Worm (Caenorhabditis elegans) whole organism, L2 larva: ENCODE results near the gene C27D6.12.

Experiments
- C34F6.9 ChIP-seq: fragments of 150-350 bp; optimal IDR thresholded peaks from 2 replicates; lab custom pipeline; 2014; ENCODE audit warnings: missing biosample characterization, missing genetic modification characterization
- F13H6.1 ChIP-seq: sonication (generic microtip); optimal IDR thresholded peaks from 2 replicates; lab custom pipeline; 2016; ENCODE audit warnings: missing genetic modification characterization, missing compliant biosample characterization
- R02D3.7 ChIP-seq: fragments of 150-350 bp; optimal IDR thresholded peaks from 2 replicates; lab custom pipeline; 2014; ENCODE audit warnings: missing biosample characterization, missing genetic modification characterization
- ZK546.5 ChIP-seq: sonication (generic microtip); optimal IDR thresholded peaks from 2 replicates; lab custom pipeline; 2017; ENCODE audit warnings: missing biosample characterization, missing genetic modification characterization
- alr-1 ChIP-seq: fragments of 150-350 bp; optimal IDR thresholded peaks from 2 replicates; lab custom pipeline; 2014; ENCODE audit warnings: missing biosample characterization, missing genetic modification characterization
- aly-2 ChIP-seq: fragments of 150-350 bp; optimal IDR thresholded peaks from 2 replicates; lab custom pipeline; 2014; ENCODE audit warnings: missing biosample characterization, missing genetic modification characterization
- ama-1 ChIP-seq: fragments of 150-350 bp; optimal IDR thresholded peaks from 2 replicates; lab custom pipeline; 2018; ENCODE audit warnings: inconsistent platforms
- blmp-1 ChIP-seq: sonication (generic microtip); optimal IDR thresholded peaks from 2 replicates; lab custom pipeline; 2017; ENCODE audit warnings: missing genetic modification characterization, mild to moderate bottlenecking, missing compliant biosample characterization, antibody characterized with exemption, moderate library complexity; ENCODE audit not compliant: insufficient read depth
- ceh-16 ChIP-seq: fragments of 150-350 bp; optimal IDR thresholded peaks from 2 replicates; lab custom pipeline; 2014; ENCODE audit warnings: missing biosample characterization, missing genetic modification characterization
- ceh-82 ChIP-seq: fragments of 150-350 bp; optimal IDR thresholded peaks from 2 replicates; lab custom pipeline; 2014; ENCODE audit warnings: missing biosample characterization, missing genetic modification characterization
- crh-2 ChIP-seq: sonication (generic microtip); optimal IDR thresholded peaks from 2 replicates; lab custom pipeline; 2017; ENCODE audit warnings: missing biosample characterization, missing genetic modification characterization
- dmd-4 ChIP-seq: sonication (generic microtip); optimal IDR thresholded peaks from 2 replicates; lab custom pipeline; 2017; ENCODE audit warnings: missing biosample characterization, missing genetic modification characterization
- egl-27 ChIP-seq: sonication (generic microtip); optimal IDR thresholded peaks from 3 replicates; lab custom pipeline; 2017; ENCODE audit warnings: missing biosample characterization, missing genetic modification reagents, missing genetic modification characterization
- elt-1 ChIP-seq: fragments of 150-350 bp; optimal IDR thresholded peaks from 2 replicates; lab custom pipeline; 2014; ENCODE audit warnings: missing biosample characterization, missing genetic modification characterization
- elt-3 ChIP-seq: sonication (generic microtip); optimal IDR thresholded peaks from 2 replicates; lab custom pipeline; 2017; ENCODE audit warnings: missing biosample characterization, missing genetic modification characterization
- gmeb-1 ChIP-seq: fragments of 150-350 bp; optimal IDR thresholded peaks from 2 replicates; lab custom pipeline; 2014; ENCODE audit warnings: missing biosample characterization, missing genetic modification characterization
- lin-11 ChIP-seq: fragments of 150-350 bp; sonication (generic microtip); optimal IDR thresholded peaks from 2 replicates; lab custom pipeline; 2014; ENCODE audit warnings: missing biosample characterization, missing genetic modification characterization, inconsistent platforms, mixed read lengths
- lin-13 ChIP-seq: fragments of 150-350 bp; optimal IDR thresholded peaks from 2 replicates; lab custom pipeline; 2014; ENCODE audit warnings: missing biosample characterization, missing genetic modification reagents, missing genetic modification characterization
- lin-39 ChIP-seq: fragments of 150-350 bp; optimal IDR thresholded peaks from 2 replicates; lab custom pipeline; 2014; ENCODE audit warnings: missing biosample characterization, missing genetic modification reagents, missing genetic modification characterization
- mab-5 ChIP-seq: fragments of 150-350 bp; optimal IDR thresholded peaks from 2 replicates; lab custom pipeline; 2014; ENCODE audit warnings: missing biosample characterization, missing genetic modification characterization
- mdl-1 ChIP-seq, 2 experiments: fragments of 150-350 bp in 1 of 2; sonication (generic microtip) in 1 of 2; optimal IDR thresholded peaks; 2 replicates each; lab custom pipeline; 2017; ENCODE audit warnings: missing biosample characterization in 2 of 2, missing genetic modification characterization in 2 of 2
- nhr-11 ChIP-seq: fragments of 150-350 bp; optimal IDR thresholded peaks from 2 replicates; lab custom pipeline; 2014; ENCODE audit warnings: missing biosample characterization, missing genetic modification characterization
- nhr-12 ChIP-seq: fragments of 150-350 bp; optimal IDR thresholded peaks from 2 replicates; lab custom pipeline; 2014; ENCODE audit warnings: missing biosample characterization, missing genetic modification characterization
- nhr-129 ChIP-seq: fragments of 150-350 bp; optimal IDR thresholded peaks from 2 replicates; lab custom pipeline; 2014; ENCODE audit warnings: missing biosample characterization, missing genetic modification characterization
- nhr-23 ChIP-seq: fragments of 150-350 bp; optimal IDR thresholded peaks from 2 replicates; lab custom pipeline; 2014; ENCODE audit warnings: missing biosample characterization, missing genetic modification reagents, missing genetic modification characterization
- nhr-25 ChIP-seq: fragments of 150-350 bp; sonication (generic microtip); optimal IDR thresholded peaks from 3 replicates; lab custom pipeline; 2014; ENCODE audit warnings: missing biosample characterization, missing genetic modification characterization
- nhr-77 ChIP-seq: fragments of 150-350 bp; optimal IDR thresholded peaks from 2 replicates; lab custom pipeline; 2014; ENCODE audit warnings: missing biosample characterization, missing genetic modification characterization
- peb-1 ChIP-seq: fragments of 150-350 bp; optimal IDR thresholded peaks from 2 replicates; lab custom pipeline; 2014; ENCODE audit warnings: missing biosample characterization, missing genetic modification characterization
- sem-4 ChIP-seq: fragments of 150-350 bp; optimal IDR thresholded peaks from 2 replicates; lab custom pipeline; 2014; ENCODE audit warnings: missing biosample characterization, missing genetic modification reagents, missing genetic modification characterization
- skn-1 ChIP-seq: sonication (generic microtip); optimal IDR thresholded peaks from 2 replicates; lab custom pipeline; 2017; ENCODE audit warnings: missing biosample characterization, missing genetic modification characterization
- sma-3 ChIP-seq: sonication (generic microtip); optimal IDR thresholded peaks from 2 replicates; lab custom pipeline; 2016; ENCODE audit warnings: missing genetic modification reagents, missing genetic modification characterization, missing compliant biosample characterization
- snpc-4 ChIP-seq: fragments of 150-350 bp; optimal IDR thresholded peaks from 2 replicates; lab custom pipeline; 2014; ENCODE audit warnings: missing biosample characterization, missing genetic modification characterization
- unc-39 ChIP-seq: fragments of 150-350 bp; optimal IDR thresholded peaks from 2 replicates; lab custom pipeline; 2014; ENCODE audit warnings: missing biosample characterization, missing genetic modification characterization
- unc-55 ChIP-seq: fragments of 150-350 bp; sonication (generic microtip); optimal IDR thresholded peaks from 3 replicates; lab custom pipeline; 2014; ENCODE audit warnings: missing biosample characterization, missing genetic modification reagents, missing genetic modification characterization
- unc-62 ChIP-seq: fragments of 150-350 bp; optimal IDR thresholded peaks from 2 replicates; lab custom pipeline; 2014; ENCODE audit warnings: missing biosample characterization, missing genetic modification reagents, missing genetic modification characterization
- ztf-11 ChIP-seq: sonication (generic microtip); optimal IDR thresholded peaks from 2 replicates; lab custom pipeline; 2017; ENCODE audit warnings: missing biosample characterization, missing genetic modification characterization
- ztf-4 ChIP-seq: fragments of 150-350 bp; optimal IDR thresholded peaks from 2 replicates; lab custom pipeline; 2014; ENCODE audit warnings: missing biosample characterization, missing genetic modification characterization

C27D6.12 gene

ce11 chrII:5156983-5157382, 20.8 kb downstream of the C27D6.12 start, which contains the start of gene msp-45:
msp-45 (minus strand) TSS chrII:5157083.
- TF ChIP-seq nhr-12 (tag; lab: Kevin White, UChicago) (no peak), lin-39 (tag; lab: Kevin White, UChicago) (no peak), unc-55 (GFP tag; lab: Kevin White, UChicago) (no peak), mab-5 (tag; lab: Kevin White, UChicago) (no peak), ztf-4 (no peak), elt-3 (no peak), skn-1 (tag; lab: Kevin White, UChicago) (no peak), ztf-11 (tag; lab: Kevin White, UChicago) (no peak), sma-3 (GFP tag; lab: Kevin White, UChicago) (no peak)

ce11 chrII:5154540-5154939, 23.3 kb downstream of the C27D6.12 start, which contains the start of gene srb-12:
srb-12 (minus strand) TSS chrII:5154640.
- TF ChIP-seq ceh-82 (tag; lab: Kevin White, UChicago) (no peak), F13H6.1 (no peak), elt-3 (no peak), nhr-77 (no peak), lin-13 (GFP tag; lab: Kevin White, UChicago) (no peak), ztf-4 (no peak), C34F6.9 (no peak)

- TF ChIP-seq unc-39 (tag; lab: Kevin White, UChicago), result no peak
- no peak for TF ChIP-seq F13H6.1
- no peak for TF ChIP-seq lin-13 (GFP tag; lab: Kevin White, UChicago)
- no peak for TF ChIP-seq gmeb-1 (tag; lab: Kevin White, UChicago)
- no peak for TF ChIP-seq snpc-4 (tag; lab: Kevin White, UChicago)
- TF ChIP-seq aly-2, result no peak
- TF ChIP-seq mab-5 (tag; lab: Kevin White, UChicago), result no peak
- no peak for TF ChIP-seq unc-62 (GFP tag; lab: Kevin White, UChicago)
- TF ChIP-seq nhr-129 (tag; lab: Kevin White, UChicago), result no peak
- no peak for TF ChIP-seq mdl-1 (tag; optimal IDR thresholded peaks at IDR 0.05; lab: Kevin White, UChicago)
- TF ChIP-seq nhr-23 (tag; lab: Kevin White, UChicago), result no peak
- no peak for TF ChIP-seq ceh-16
- TF ChIP-seq dmd-4 (tag; lab: Kevin White, UChicago), result no peak
- no peak for TF ChIP-seq nhr-11 (tag; lab: Kevin White, UChicago)
- no peak for TF ChIP-seq ama-1 (lab: Kevin White, UChicago)
- TF ChIP-seq elt-3, result no peak
- TF ChIP-seq sem-4, result no peak
Measured at ce11 chrII:5150829-5151228, 27.0 kb downstream of the C27D6.12 start, which contains the start of gene srb-16. srb-16 (minus strand) TSS chrII:5150929.

ce11 chrII:5148349-5148748, 29.5 kb downstream of the C27D6.12 start, which contains the start of gene F58A6.5:
F58A6.5 (minus strand) TSS chrII:5148449.
- TF ChIP-seq mab-5 (tag; lab: Kevin White, UChicago), result no peak
- no peak for TF ChIP-seq ceh-82 (tag; lab: Kevin White, UChicago)
- TF ChIP-seq blmp-1 (tag; lab: Kevin White, UChicago), result no peak
- TF ChIP-seq egl-27 (tag; lab: Kevin White, UChicago), result no peak
- no peak for TF ChIP-seq alr-1
- no peak for TF ChIP-seq ZK546.5 (tag; lab: Kevin White, UChicago)
- TF ChIP-seq nhr-12 (tag; lab: Kevin White, UChicago), result no peak
- TF ChIP-seq nhr-11 (tag; lab: Kevin White, UChicago), result no peak
- TF ChIP-seq nhr-77, result no peak
- TF ChIP-seq unc-62 (GFP tag; lab: Kevin White, UChicago), result no peak
- no peak for TF ChIP-seq lin-39 (tag; lab: Kevin White, UChicago)
- no peak for TF ChIP-seq sem-4

ce11 chrII:5142619-5143018, 35.2 kb downstream of the C27D6.12 start, which contains the start of gene F58A6.1:
F58A6.1 (plus strand) TSS chrII:5142919.
- TF ChIP-seq nhr-12 (tag; lab: Kevin White, UChicago), result no peak
- TF ChIP-seq nhr-25 (tag; lab: Kevin White, UChicago), result no peak
- no peak for TF ChIP-seq elt-1
- TF ChIP-seq unc-62 (GFP tag; lab: Kevin White, UChicago), result no peak
- no peak for TF ChIP-seq R02D3.7 (tag; lab: Kevin White, UChicago)
- TF ChIP-seq lin-11 (tag; lab: Kevin White, UChicago), result no peak
- no peak for TF ChIP-seq mab-5 (tag; lab: Kevin White, UChicago)
- TF ChIP-seq gmeb-1 (tag; lab: Kevin White, UChicago), result no peak
- TF ChIP-seq peb-1 (tag; lab: Kevin White, UChicago), result no peak
- no peak for TF ChIP-seq sma-3 (GFP tag; lab: Kevin White, UChicago)
- no peak for TF ChIP-seq ceh-16
- no peak for TF ChIP-seq crh-2 (tag; lab: Kevin White, UChicago)
- no peak for TF ChIP-seq ZK546.5 (tag; lab: Kevin White, UChicago)
- no peak for TF ChIP-seq mdl-1 (tag; optimal IDR thresholded peaks at IDR 0.05; lab: Kevin White, UChicago)
- TF ChIP-seq ama-1 (lab: Kevin White, UChicago), result no peak
- TF ChIP-seq dmd-4 (tag; lab: Kevin White, UChicago), result no peak
- TF ChIP-seq, all 48 proteins: peak for 0
